Fruit fly (Drosophila melanogaster): ENCODE measurements around the gene NAAT1.

The NAAT1 gene

dm6 chrX:5419045-5419901 lies 8.6 kb upstream of the NAAT1 start (continued):
- TF ChIP-seq Hr78 (GFP tag; optimal IDR thresholded peaks at IDR 0.05) (peak in 1 of 2 experiments; percentile 53), Xbp1 (GFP tag; optimal IDR thresholded peaks at IDR 0.05) (peak; percentile 72), ap (GFP tag; IDR thresholded peaks at IDR 0.05) (peak; percentile 70), NK7.1 (GFP tag; optimal IDR thresholded peaks at IDR 0.05) (peak; percentile 20), B-H1 (GFP tag; IDR thresholded peaks at IDR 0.05) (peak; percentile 73), CG2120 (GFP tag; optimal IDR thresholded peaks at IDR 0.05) (peak; percentile 78), CG31224 (GFP tag; IDR thresholded peaks at IDR 0.05) (peak; percentile 53), CG14710 (tag; optimal IDR thresholded peaks at IDR 0.05) (peak; percentile 31), jigr1 (GFP tag; IDR thresholded peaks at IDR 0.05) (peak; percentile 56; the same call in 1 of the 3 replicates), CG9797 (GFP tag; optimal IDR thresholded peaks at IDR 0.05) (no peak), ci (GFP tag; IDR thresholded peaks at IDR 0.05) (peak; percentile 86), shn (GFP tag; optimal IDR thresholded peaks at IDR 0.05) (peak; percentile 58), ind (GFP tag; optimal IDR thresholded peaks at IDR 0.05) (peak; percentile 74), CG17361 (GFP tag; IDR thresholded peaks at IDR 0.05) (peak; percentile 67), br (optimal IDR thresholded peaks at IDR 0.05) (no peak), Hmr (GFP tag; optimal IDR thresholded peaks at IDR 0.05) (peak; percentile 80), CG1603 (tag; optimal IDR thresholded peaks at IDR 0.05) (peak; percentile 50), MTF-1 (GFP tag; optimal IDR thresholded peaks at IDR 0.05; ENCODE audit: borderline replicate concordance) (no peak), chm (GFP tag; IDR thresholded peaks at IDR 0.05) (peak; percentile 71), dysf (GFP tag; IDR thresholded peaks at IDR 0.05) (peak; percentile 87; the same call in 2 of the 3 replicates), CG12219 (GFP tag; optimal IDR thresholded peaks at IDR 0.05) (peak; percentile 60), Antp (GFP tag; optimal IDR thresholded peaks at IDR 0.05) (peak; percentile 71), CG7745 (tag; optimal IDR thresholded peaks at IDR 0.05) (no peak), Camta (GFP tag; optimal IDR thresholded peaks at IDR 0.05) (peak; percentile 69), CG12659 (GFP tag; optimal IDR thresholded peaks at IDR 0.05) (peak; percentile 77), Stat92E (GFP tag; optimal IDR thresholded peaks at IDR 0.05) (no peak), PHDP (tag; optimal IDR thresholded peaks at IDR 0.05) (peak; percentile 78), CG7928 (GFP tag; optimal IDR thresholded peaks at IDR 0.05) (peak; percentile 28), CG1832 (GFP tag; optimal IDR thresholded peaks at IDR 0.05) (no peak), CG7786 (GFP tag; optimal IDR thresholded peaks at IDR 0.05) (peak; percentile 67), tgo (GFP tag; IDR thresholded peaks at IDR 0.05) (peak; percentile 86), inv (GFP tag; IDR thresholded peaks at IDR 0.05; ENCODE audit: partially characterized antibody) (no peak), Neu2 (GFP tag; optimal IDR thresholded peaks at IDR 0.05; ENCODE audit: borderline replicate concordance) (no peak), ham (GFP tag; IDR thresholded peaks at IDR 0.05) (no peak), Nf-YA (GFP tag; IDR thresholded peaks at IDR 0.05) (peak; percentile 53), CG2889 (GFP tag; IDR thresholded peaks at IDR 0.05) (no peak; the same call in 2 of the 3 replicates), Fer1 (GFP tag; optimal IDR thresholded peaks at IDR 0.05) (peak; percentile 78), Oli (tag; optimal IDR thresholded peaks at IDR 0.05) (peak; percentile 82), btn (GFP tag; optimal IDR thresholded peaks at IDR 0.05) (no peak), HLH54F (GFP tag; optimal IDR thresholded peaks at IDR 0.05) (peak; percentile 61), Mad (GFP tag; optimal IDR thresholded peaks at IDR 0.05) (peak; percentile 25), CG15269 (tag; optimal IDR thresholded peaks at IDR 0.05) (peak; percentile 80), CG12769 (tag; optimal IDR thresholded peaks at IDR 0.05) (peak; percentile 87), slbo (GFP tag; IDR thresholded peaks at IDR 0.05) (peak; percentile 80), toy (GFP tag; IDR thresholded peaks at IDR 0.05) (no peak), GATAe (GFP tag; conservative IDR thresholded peaks at IDR 0.05) (no peak; the same call in 1 of the 2 replicates), Dfd (GFP tag; optimal IDR thresholded peaks at IDR 0.05) (no peak), CG30020 (tag; optimal IDR thresholded peaks at IDR 0.05) (no peak), sens (GFP tag) (peak; percentile 94)

Data from whole organism, embryonic.